Worm (Caenorhabditis elegans) whole organism, L2 larva: ENCODE results near the gene C16C8.11.
"Not testable (repeated sequence)": the region's sequence is repeated elsewhere in the genome, so short reads cannot be mapped to it uniquely, and the experiment has no call there.

Experiments used
- C34F6.9 ChIP-seq: fragments of 150-350 bp; optimal IDR thresholded peaks from 2 replicates; lab custom pipeline; 2014; ENCODE audit warnings: missing biosample characterization, missing genetic modification characterization
- F13H6.1 ChIP-seq: sonication (generic microtip); optimal IDR thresholded peaks from 2 replicates; lab custom pipeline; 2016; ENCODE audit warnings: missing genetic modification characterization, missing compliant biosample characterization
- ZK546.5 ChIP-seq: sonication (generic microtip); optimal IDR thresholded peaks from 2 replicates; lab custom pipeline; 2017; ENCODE audit warnings: missing biosample characterization, missing genetic modification characterization
- alr-1 ChIP-seq: fragments of 150-350 bp; optimal IDR thresholded peaks from 2 replicates; lab custom pipeline; 2014; ENCODE audit warnings: missing biosample characterization, missing genetic modification characterization
- aly-2 ChIP-seq: fragments of 150-350 bp; optimal IDR thresholded peaks from 2 replicates; lab custom pipeline; 2014; ENCODE audit warnings: missing biosample characterization, missing genetic modification characterization
- ama-1 ChIP-seq: fragments of 150-350 bp; optimal IDR thresholded peaks from 2 replicates; lab custom pipeline; 2018; ENCODE audit warnings: inconsistent platforms
- blmp-1 ChIP-seq: sonication (generic microtip); optimal IDR thresholded peaks from 2 replicates; lab custom pipeline; 2017; ENCODE audit warnings: missing genetic modification characterization, mild to moderate bottlenecking, missing compliant biosample characterization, antibody characterized with exemption, moderate library complexity; ENCODE audit not compliant: insufficient read depth
- ceh-16 ChIP-seq: fragments of 150-350 bp; optimal IDR thresholded peaks from 2 replicates; lab custom pipeline; 2014; ENCODE audit warnings: missing biosample characterization, missing genetic modification characterization
- crh-2 ChIP-seq: sonication (generic microtip); optimal IDR thresholded peaks from 2 replicates; lab custom pipeline; 2017; ENCODE audit warnings: missing biosample characterization, missing genetic modification characterization
- dmd-4 ChIP-seq: sonication (generic microtip); optimal IDR thresholded peaks from 2 replicates; lab custom pipeline; 2017; ENCODE audit warnings: missing biosample characterization, missing genetic modification characterization
- egl-27 ChIP-seq: sonication (generic microtip); optimal IDR thresholded peaks from 3 replicates; lab custom pipeline; 2017; ENCODE audit warnings: missing biosample characterization, missing genetic modification reagents, missing genetic modification characterization
- elt-1 ChIP-seq: fragments of 150-350 bp; optimal IDR thresholded peaks from 2 replicates; lab custom pipeline; 2014; ENCODE audit warnings: missing biosample characterization, missing genetic modification characterization
- elt-3 ChIP-seq: sonication (generic microtip); optimal IDR thresholded peaks from 2 replicates; lab custom pipeline; 2017; ENCODE audit warnings: missing biosample characterization, missing genetic modification characterization
- fos-1 ChIP-seq: fragments of 150-350 bp; optimal IDR thresholded peaks from 2 replicates; lab custom pipeline; 2014; ENCODE audit warnings: missing biosample characterization, missing genetic modification characterization
- gmeb-1 ChIP-seq: fragments of 150-350 bp; optimal IDR thresholded peaks from 2 replicates; lab custom pipeline; 2014; ENCODE audit warnings: missing biosample characterization, missing genetic modification characterization
- lin-13 ChIP-seq: fragments of 150-350 bp; optimal IDR thresholded peaks from 2 replicates; lab custom pipeline; 2014; ENCODE audit warnings: missing biosample characterization, missing genetic modification reagents, missing genetic modification characterization
- lin-39 ChIP-seq: fragments of 150-350 bp; optimal IDR thresholded peaks from 2 replicates; lab custom pipeline; 2014; ENCODE audit warnings: missing biosample characterization, missing genetic modification reagents, missing genetic modification characterization
- lsy-2 ChIP-seq, 2 experiments: fragments of 150-350 bp in 1 of 2; sonication (generic microtip) in 1 of 2; optimal IDR thresholded peaks; 2 replicates each; lab custom pipeline; 2014 to 2017; ENCODE audit warnings: missing biosample characterization in 2 of 2, missing genetic modification characterization in 2 of 2
- mab-5 ChIP-seq: fragments of 150-350 bp; optimal IDR thresholded peaks from 2 replicates; lab custom pipeline; 2014; ENCODE audit warnings: missing biosample characterization, missing genetic modification characterization
- mbf-1 ChIP-seq: sonication (generic microtip); optimal IDR thresholded peaks from 2 replicates; lab custom pipeline; 2017; ENCODE audit warnings: missing biosample characterization, missing genetic modification characterization
- mdl-1 ChIP-seq, 2 experiments: fragments of 150-350 bp in 1 of 2; sonication (generic microtip) in 1 of 2; optimal IDR thresholded peaks; 2 replicates each; lab custom pipeline; 2017; ENCODE audit warnings: missing biosample characterization in 2 of 2, missing genetic modification characterization in 2 of 2
- nhr-11 ChIP-seq: fragments of 150-350 bp; optimal IDR thresholded peaks from 2 replicates; lab custom pipeline; 2014; ENCODE audit warnings: missing biosample characterization, missing genetic modification characterization
- nhr-12 ChIP-seq: fragments of 150-350 bp; optimal IDR thresholded peaks from 2 replicates; lab custom pipeline; 2014; ENCODE audit warnings: missing biosample characterization, missing genetic modification characterization
- nhr-21 ChIP-seq: fragments of 150-350 bp; optimal IDR thresholded peaks from 2 replicates; lab custom pipeline; 2014; ENCODE audit warnings: missing biosample characterization, missing genetic modification characterization
- nhr-237 ChIP-seq: fragments of 150-350 bp; optimal IDR thresholded peaks from 2 replicates; lab custom pipeline; 2014; ENCODE audit warnings: missing biosample characterization, missing genetic modification characterization
- nhr-25 ChIP-seq: fragments of 150-350 bp; sonication (generic microtip); optimal IDR thresholded peaks from 3 replicates; lab custom pipeline; 2014; ENCODE audit warnings: missing biosample characterization, missing genetic modification characterization
- nhr-77 ChIP-seq: fragments of 150-350 bp; optimal IDR thresholded peaks from 2 replicates; lab custom pipeline; 2014; ENCODE audit warnings: missing biosample characterization, missing genetic modification characterization
- sem-4 ChIP-seq: fragments of 150-350 bp; optimal IDR thresholded peaks from 2 replicates; lab custom pipeline; 2014; ENCODE audit warnings: missing biosample characterization, missing genetic modification reagents, missing genetic modification characterization
- skn-1 ChIP-seq: sonication (generic microtip); optimal IDR thresholded peaks from 2 replicates; lab custom pipeline; 2017; ENCODE audit warnings: missing biosample characterization, missing genetic modification characterization
- sma-3 ChIP-seq: sonication (generic microtip); optimal IDR thresholded peaks from 2 replicates; lab custom pipeline; 2016; ENCODE audit warnings: missing genetic modification reagents, missing genetic modification characterization, missing compliant biosample characterization
- sma-9 ChIP-seq, 2 experiments: fragments of 150-350 bp in 1 of 2; sonication (generic microtip) in 1 of 2; optimal IDR thresholded peaks; 2 replicates each; lab custom pipeline; 2014 to 2016; ENCODE audit warnings: missing genetic modification characterization in 2 of 2, mild to moderate bottlenecking in 1 of 2, missing biosample characterization in 1 of 2, missing compliant biosample characterization in 1 of 2, missing genetic modification reagents in 1 of 2, moderate library complexity in 1 of 2
- unc-55 ChIP-seq: fragments of 150-350 bp; sonication (generic microtip); optimal IDR thresholded peaks from 3 replicates; lab custom pipeline; 2014; ENCODE audit warnings: missing biosample characterization, missing genetic modification reagents, missing genetic modification characterization
- zag-1 ChIP-seq: fragments of 150-350 bp; optimal IDR thresholded peaks from 2 replicates; lab custom pipeline; 2014; ENCODE audit warnings: missing biosample characterization, missing genetic modification characterization
- ztf-1 ChIP-seq: fragments of 200-800 bp; sonication (Bioruptor generic); conservative IDR thresholded peaks from 2 replicates; pipeline ENCODE4 v1.3.6; 2022; ENCODE audit warnings: missing genetic modification characterization, missing compliant biosample characterization
- ztf-11 ChIP-seq: sonication (generic microtip); optimal IDR thresholded peaks from 2 replicates; lab custom pipeline; 2017; ENCODE audit warnings: missing biosample characterization, missing genetic modification characterization
- ztf-4 ChIP-seq: fragments of 150-350 bp; optimal IDR thresholded peaks from 2 replicates; lab custom pipeline; 2014; ENCODE audit warnings: missing biosample characterization, missing genetic modification characterization

Gene C16C8.11

DNA sequence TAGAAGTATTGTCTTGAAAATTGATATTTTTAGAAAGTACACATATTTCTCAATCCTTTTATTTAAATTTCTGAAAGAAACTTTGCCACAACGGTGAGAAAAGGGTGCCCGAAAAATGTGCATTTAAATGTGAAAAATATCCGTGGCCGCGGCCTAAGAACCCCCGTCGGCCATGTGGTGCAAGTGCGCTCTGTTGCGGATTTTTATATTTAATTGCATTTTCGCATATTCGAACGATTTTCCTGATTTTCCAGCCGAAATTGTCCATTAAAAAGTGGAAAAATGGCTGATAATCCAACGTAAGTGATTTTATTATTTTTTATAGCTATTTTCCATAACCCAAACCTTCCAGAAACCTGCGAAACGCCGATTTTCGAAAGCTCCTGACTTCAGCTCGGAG lies 28.7 kb downstream of the C16C8.11 start, which contains the start of gene smu-2:
TSS of gene smu-2 (plus strand) at position 178 of the 400 bp plus-strand sequence.
- no peak for TF ChIP-seq aly-2
- TF ChIP-seq mab-5 (tag; lab: Kevin White, UChicago) = peak; percentile 27
- peak in 1 of 2 experiments; percentile 37 for TF ChIP-seq lsy-2 (tag; optimal IDR thresholded peaks at IDR 0.05; lab: Kevin White, UChicago)
- TF ChIP-seq lin-13 (GFP tag; lab: Kevin White, UChicago) = peak; percentile 74
- no peak for TF ChIP-seq alr-1
- no peak for TF ChIP-seq crh-2 (tag; lab: Kevin White, UChicago)
- peak; percentile 41 for TF ChIP-seq F13H6.1 (tag; lab: Kevin White, UChicago)
- no peak for TF ChIP-seq nhr-11
- peak; percentile 53 for TF ChIP-seq sma-3
- TF ChIP-seq nhr-12 = no peak
- no peak for TF ChIP-seq blmp-1 (tag; lab: Kevin White, UChicago)
- peak; percentile 67 for TF ChIP-seq C34F6.9 (tag; lab: Kevin White, UChicago)
- peak; percentile 79 for TF ChIP-seq unc-55 (GFP tag; lab: Kevin White, UChicago)

DNA sequence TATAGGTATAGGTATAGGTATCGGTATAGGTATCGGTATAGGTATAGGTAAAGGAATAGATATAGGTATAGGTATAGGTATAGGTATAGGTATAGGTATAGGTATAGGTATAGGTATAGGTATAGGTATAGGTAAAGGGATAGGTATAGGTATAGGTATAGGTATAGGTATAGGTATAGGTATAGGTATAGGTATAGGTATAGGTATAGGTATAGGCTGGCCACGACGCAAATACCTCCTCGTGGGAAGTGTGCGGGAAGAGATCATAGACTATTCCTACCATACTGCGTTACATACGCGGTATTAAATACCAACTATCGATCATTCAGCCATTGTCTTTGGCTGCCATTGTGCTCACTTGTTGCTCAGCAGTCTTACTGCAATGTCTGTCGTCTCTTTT lies 37.3 kb downstream of the C16C8.11 start, which contains the start of gene fbxb-112:
TSS of gene fbxb-112 (plus strand) at position 301 of the 400 bp plus-strand sequence.
- TF ChIP-seq alr-1; nhr-21 (tag; lab: Kevin White, UChicago); ceh-16: not testable (repeated sequence)

DNA sequence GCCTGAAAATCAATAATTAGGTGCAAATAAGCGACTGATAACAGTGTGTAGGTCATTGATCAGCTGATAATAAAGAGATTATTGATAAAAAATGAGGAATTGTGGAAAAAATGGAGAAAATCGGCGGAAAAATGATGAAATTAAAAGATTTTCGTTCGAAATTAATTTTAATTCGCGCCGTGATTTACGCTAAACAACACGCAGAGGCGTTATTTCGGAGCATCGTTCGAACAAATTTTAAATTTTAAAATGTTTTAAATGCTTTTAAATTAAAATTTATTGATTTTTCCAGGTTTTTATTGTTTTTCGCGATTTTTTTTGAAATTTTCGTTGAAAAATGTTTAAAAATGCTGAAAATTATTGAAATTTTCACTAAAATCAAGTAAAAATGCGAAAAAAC lies 45.9 kb downstream of the C16C8.11 start, which contains the start of gene Y49F6B.9:
TSS of gene Y49F6B.9 (minus strand) at position 2 of the 400 bp plus-strand sequence.
- no peak for TF ChIP-seq sem-4
- TF ChIP-seq gmeb-1 (tag; lab: Kevin White, UChicago) = no peak
- no peak for TF ChIP-seq ztf-11 (tag; lab: Kevin White, UChicago)
- TF ChIP-seq ama-1 (lab: Kevin White, UChicago) = no peak
- no peak for TF ChIP-seq ceh-16
- no peak for TF ChIP-seq nhr-12
- TF ChIP-seq nhr-77 = no peak
- no peak for TF ChIP-seq crh-2 (tag; lab: Kevin White, UChicago)
- TF ChIP-seq ZK546.5 (tag; lab: Kevin White, UChicago) = no peak
- TF ChIP-seq mdl-1 (tag; optimal IDR thresholded peaks at IDR 0.05; lab: Kevin White, UChicago) = no peak
- no peak for TF ChIP-seq nhr-237
- TF ChIP-seq lin-13 (GFP tag; lab: Kevin White, UChicago) = no peak
- no peak for TF ChIP-seq C34F6.9 (tag; lab: Kevin White, UChicago)
- TF ChIP-seq alr-1 = no peak

DNA sequence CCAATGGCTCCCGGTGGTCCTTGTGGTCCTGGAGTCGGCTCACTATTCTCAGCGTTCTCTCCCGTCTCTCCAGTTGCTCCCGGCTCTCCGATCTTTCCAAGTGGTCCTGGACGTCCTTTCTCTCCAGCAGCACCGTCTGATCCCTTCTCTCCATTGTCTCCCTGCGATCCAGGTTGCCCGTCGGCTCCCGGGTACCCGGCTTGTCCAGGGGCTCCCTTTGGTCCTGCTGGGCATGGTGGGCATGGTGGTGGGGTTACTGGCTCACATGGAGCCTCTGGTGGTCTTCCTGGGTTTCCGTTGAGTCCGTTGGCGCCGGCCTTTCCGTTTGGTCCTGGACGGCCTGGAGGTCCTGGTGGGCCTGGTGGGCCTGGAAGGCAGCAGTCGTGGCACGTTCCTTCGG lies 46.9 kb downstream of the C16C8.11 start:
- TF ChIP-seq mbf-1 (tag; lab: Kevin White, UChicago) (no peak), ZK546.5 (tag; lab: Kevin White, UChicago) (no peak), ztf-4 (tag; lab: Kevin White, UChicago) (no peak), nhr-11 (no peak), nhr-77 (no peak), alr-1 (no peak), nhr-25 (tag; lab: Kevin White, UChicago) (no peak), mab-5 (tag; lab: Kevin White, UChicago) (no peak), blmp-1 (tag; lab: Kevin White, UChicago) (no peak), lin-39 (tag; lab: Kevin White, UChicago) (no peak)

DNA sequence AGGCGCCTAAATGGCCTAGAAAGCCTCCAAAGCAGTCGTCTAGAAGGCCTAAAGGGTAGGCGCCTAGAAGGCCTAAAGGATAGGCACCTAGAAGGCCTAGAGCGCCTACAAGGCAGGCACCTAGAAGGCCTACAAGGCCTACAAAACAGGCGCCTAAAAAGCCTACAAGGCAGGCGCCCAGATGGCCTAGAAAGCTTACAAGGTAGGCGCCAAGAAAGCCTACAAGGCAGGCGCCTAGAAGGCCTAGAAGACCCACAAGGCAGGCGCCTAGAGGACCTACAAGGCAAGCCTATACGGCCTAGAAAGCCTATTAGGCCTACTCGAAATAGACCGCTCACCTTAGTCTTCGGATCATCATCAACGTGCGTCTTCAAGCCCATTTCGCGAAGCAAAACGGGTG lies 48.5 kb downstream of the C16C8.11 start:
- TF ChIP-seq unc-55 (GFP tag; lab: Kevin White, UChicago) (no peak), dmd-4 (tag; lab: Kevin White, UChicago) (no peak), mdl-1 (tag; optimal IDR thresholded peaks at IDR 0.05; lab: Kevin White, UChicago) (no peak), sma-9 (GFP tag; optimal IDR thresholded peaks at IDR 0.05; lab: Kevin White, UChicago) (no peak), sma-9 (tag; optimal IDR thresholded peaks at IDR 0.05; lab: Kevin White, UChicago) (no peak), zag-1 (tag; lab: Kevin White, UChicago) (no peak), skn-1 (no peak), ama-1 (lab: Kevin White, UChicago) (no peak), fos-1 (no peak), ztf-1 (GFP tag; lab: Robert Waterston, UW) (no peak), nhr-11 (no peak), nhr-25 (tag; lab: Kevin White, UChicago) (no peak), egl-27 (tag; lab: Kevin White, UChicago) (no peak), ztf-4 (tag; lab: Kevin White, UChicago) (no peak), aly-2 (no peak), elt-3 (tag; lab: Kevin White, UChicago) (no peak), elt-1 (tag; lab: Kevin White, UChicago) (no peak)
- TF ChIP-seq, all 48 proteins: peak for 0
